Fruit fly (Drosophila melanogaster): Measurements from ENCODE around the gene gnu.

The gnu gene

DNA sequence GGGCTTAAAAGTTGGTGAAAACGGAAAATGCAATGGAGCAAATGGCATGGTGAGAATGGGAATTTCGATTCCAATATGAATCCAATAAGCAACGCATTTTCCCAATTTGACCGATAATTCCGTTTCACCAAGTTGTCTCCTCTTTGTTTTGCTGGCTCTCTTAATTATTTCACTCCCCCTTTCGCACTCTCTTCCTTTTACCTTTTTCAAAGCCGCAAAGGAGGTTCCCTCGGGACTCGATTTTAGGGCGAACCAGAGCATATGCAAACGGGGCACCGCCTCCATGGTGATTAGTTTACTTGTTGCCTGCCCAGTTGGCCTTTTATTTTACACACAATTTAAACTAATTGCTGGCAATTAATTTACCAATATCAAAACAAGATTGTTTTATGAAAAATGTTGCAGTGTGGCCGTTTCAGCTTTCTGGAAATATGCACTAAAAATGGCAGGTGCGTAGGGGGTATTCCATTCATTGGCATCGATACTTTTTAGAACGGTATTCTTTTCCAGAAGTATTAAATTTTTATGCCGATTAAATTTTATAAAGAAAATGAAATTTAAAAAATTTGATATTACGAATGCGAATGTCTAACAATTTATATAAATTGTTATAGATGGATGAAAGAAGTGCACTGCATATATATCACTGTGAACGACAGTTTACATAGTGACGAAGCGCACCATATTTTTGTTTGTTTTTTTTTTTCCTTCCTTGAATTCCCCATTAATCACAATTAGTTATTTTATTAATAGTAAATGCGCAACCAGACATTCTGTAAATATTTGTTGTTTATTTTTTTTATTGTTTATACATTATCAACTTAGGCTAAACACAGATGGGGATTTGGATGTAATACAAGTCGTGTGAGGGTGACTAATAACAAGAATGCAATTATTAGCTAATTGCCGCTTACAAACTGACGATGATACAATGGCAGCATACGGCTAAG, 27.2 kb downstream of the gnu start, which contains the start of gene mop (continued):
- no peak for TF ChIP-seq lbe (GFP tag; optimal IDR thresholded peaks at IDR 0.05)
- no peak for TF ChIP-seq CG15479 (GFP tag; optimal IDR thresholded peaks at IDR 0.05)
- TF ChIP-seq CG12942 (GFP tag; optimal IDR thresholded peaks at IDR 0.05): no peak
- TF ChIP-seq emc (GFP tag; optimal IDR thresholded peaks at IDR 0.05): no peak
- peak; percentile 23; the same call in 1 of the 2 replicates for TF ChIP-seq CG9215 (GFP tag; IDR thresholded peaks at IDR 0.05)
- TF ChIP-seq CG2712 (tag; optimal IDR thresholded peaks at IDR 0.05): no peak
- peak in 1 of 3 experiments; percentile 44 for TF ChIP-seq lola (GFP tag; optimal IDR thresholded peaks at IDR 0.05)
- TF ChIP-seq rib (GFP tag; IDR thresholded peaks at IDR 0.05): 0 out of 2 replicates have a peak, but pooled peaks have one; percentile 39
- no peak for TF ChIP-seq pros (GFP tag; optimal IDR thresholded peaks at IDR 0.05)
- peak; percentile 59 for TF ChIP-seq CG12104 (GFP tag; optimal IDR thresholded peaks at IDR 0.05)
- no peak for TF ChIP-seq Ravus (GFP tag; IDR thresholded peaks at IDR 0.05)
- no peak for TF ChIP-seq CG1024 (GFP tag; IDR thresholded peaks at IDR 0.05)
- TF ChIP-seq Sox102F (GFP tag; optimal IDR thresholded peaks at IDR 0.05): no peak
- TF ChIP-seq CG16815 (GFP tag; optimal IDR thresholded peaks at IDR 0.05): no peak
- TF ChIP-seq CG10959 (GFP tag; IDR thresholded peaks at IDR 0.05): 0 out of 2 replicates have a peak, but pooled peaks have one; percentile 20
- TF ChIP-seq amos (GFP tag; IDR thresholded peaks at IDR 0.05; ENCODE audit: partially characterized antibody): peak; percentile 61; the same call in 1 of the 2 replicates
- TF ChIP-seq Ssrp (tag; optimal IDR thresholded peaks at IDR 0.05): peak; percentile 32
- TF ChIP-seq Adf1 (GFP tag; IDR thresholded peaks at IDR 0.05): 0 out of 2 replicates have a peak, but pooled peaks have one; percentile 18
- no peak for TF ChIP-seq CG9876 (GFP tag; optimal IDR thresholded peaks at IDR 0.05)
- TF ChIP-seq crol (GFP tag; IDR thresholded peaks at IDR 0.05): peak; percentile 53
- TF ChIP-seq CG30431 (GFP tag; optimal IDR thresholded peaks at IDR 0.05): no peak
- TF ChIP-seq MTF-1 (GFP tag; optimal IDR thresholded peaks at IDR 0.05; ENCODE audit: borderline replicate concordance): no peak
- peak; percentile 66 for TF ChIP-seq CG9932 (GFP tag; IDR thresholded peaks at IDR 0.05)
- TF ChIP-seq Dip2 (GFP tag; IDR thresholded peaks at IDR 0.05): no peak
- TF ChIP-seq CG4328 (GFP tag; optimal IDR thresholded peaks at IDR 0.05): no peak
- no peak for TF ChIP-seq maf-S (GFP tag; optimal IDR thresholded peaks at IDR 0.05)
- 0 out of 3 replicates have a peak, but pooled peaks have one; percentile 45 for TF ChIP-seq ken (GFP tag; IDR thresholded peaks at IDR 0.05)
- no peak for TF ChIP-seq crc (GFP tag; optimal IDR thresholded peaks at IDR 0.05)
- TF ChIP-seq Lhr (GFP tag; optimal IDR thresholded peaks at IDR 0.05): peak; percentile 10
- TF ChIP-seq stwl (tag; optimal IDR thresholded peaks at IDR 0.05): peak; percentile 55
- TF ChIP-seq ewg (GFP tag; optimal IDR thresholded peaks at IDR 0.05): no peak
- peak; percentile 43; the same call in 1 of the 2 replicates for TF ChIP-seq CG11696 (GFP tag; IDR thresholded peaks at IDR 0.05)
- peak; percentile 63 for TF ChIP-seq CG14441 (GFP tag; IDR thresholded peaks at IDR 0.05)
- no peak for TF ChIP-seq CG8478 (optimal IDR thresholded peaks at IDR 0.05)
- no peak for TF ChIP-seq CG4730 (GFP tag; IDR thresholded peaks at IDR 0.05)
- TF ChIP-seq cato (GFP tag; optimal IDR thresholded peaks at IDR 0.05; ENCODE audit: borderline replicate concordance): peak; percentile 2
- TF ChIP-seq CG13296 (GFP tag; optimal IDR thresholded peaks at IDR 0.05): no peak
- peak; percentile 8; the same call in 1 of the 4 replicates for TF ChIP-seq Gug (GFP tag; IDR thresholded peaks at IDR 0.05)
- no peak for TF ChIP-seq fd64A (GFP tag; optimal IDR thresholded peaks at IDR 0.05)
- TF ChIP-seq CG33557 (GFP tag; optimal IDR thresholded peaks at IDR 0.05): no peak
- no peak for TF ChIP-seq ind (GFP tag; optimal IDR thresholded peaks at IDR 0.05)
- no peak for TF ChIP-seq Hey (tag; optimal IDR thresholded peaks at IDR 0.05)
- peak; percentile 1 for TF ChIP-seq Hsf (GFP tag; optimal IDR thresholded peaks at IDR 0.05)
- no peak for TF ChIP-seq CG13624 (GFP tag; optimal IDR thresholded peaks at IDR 0.05)
- no peak for TF ChIP-seq HmgD (GFP tag; optimal IDR thresholded peaks at IDR 0.05)
- TF ChIP-seq CG6272 (GFP tag; IDR thresholded peaks at IDR 0.05): no peak
- no peak for TF ChIP-seq CG10462 (GFP tag; optimal IDR thresholded peaks at IDR 0.05)
- TF ChIP-seq CG16813 (GFP tag; IDR thresholded peaks at IDR 0.05; ENCODE audit: partially characterized antibody): peak; percentile 39; the same call in 1 of the 3 replicates

All from whole organism, embryonic.